Worm (Caenorhabditis elegans) whole organism, L3 larva: ENCODE results near the gene nspg-13.

Source experiments
- aly-2 ChIP-seq: fragments of 150-350 bp; optimal IDR thresholded peaks from 2 replicates; lab custom pipeline; 2014; ENCODE audit warnings: missing biosample characterization, missing genetic modification characterization
- ama-1 ChIP-seq: fragments of 150-350 bp; optimal IDR thresholded peaks from 2 replicates; lab custom pipeline; 2018
- ceh-16 ChIP-seq: sonication (generic microtip); optimal IDR thresholded peaks from 2 replicates; lab custom pipeline; 2017; ENCODE audit warnings: missing biosample characterization, missing genetic modification characterization
- elt-2 ChIP-seq: sonication (generic microtip); optimal IDR thresholded peaks from 2 replicates; lab custom pipeline; 2016; ENCODE audit warnings: missing genetic modification reagents, mild to moderate bottlenecking, missing genetic modification characterization, missing compliant biosample characterization
- fkh-10 ChIP-seq: sonication (generic microtip); optimal IDR thresholded peaks from 2 replicates; lab custom pipeline; 2017; ENCODE audit warnings: missing biosample characterization, missing genetic modification reagents, missing genetic modification characterization
- lin-15B ChIP-seq: fragments of 150-350 bp; optimal IDR thresholded peaks from 2 replicates; lab custom pipeline; 2014; ENCODE audit warnings: missing biosample characterization, missing genetic modification characterization
- lsy-12 ChIP-seq: sonication (generic microtip); optimal IDR thresholded peaks from 2 replicates; lab custom pipeline; 2016; ENCODE audit warnings: mild to moderate bottlenecking, missing genetic modification characterization, missing compliant biosample characterization
- nhr-12 ChIP-seq: fragments of 150-350 bp; optimal IDR thresholded peaks from 2 replicates; lab custom pipeline; 2014; ENCODE audit warnings: missing biosample characterization, missing genetic modification characterization
- nhr-28 ChIP-seq: fragments of 150-350 bp; optimal IDR thresholded peaks from 2 replicates; lab custom pipeline; 2014; ENCODE audit warnings: missing biosample characterization, missing genetic modification characterization
- unc-62 ChIP-seq: fragments of 150-350 bp; sonication (generic microtip); optimal IDR thresholded peaks from 4 replicates; lab custom pipeline; 2014; ENCODE audit warnings: missing biosample characterization, missing genetic modification reagents, missing genetic modification characterization
- zag-1 ChIP-seq: fragments of 150-350 bp; optimal IDR thresholded peaks from 2 replicates; lab custom pipeline; 2014; ENCODE audit warnings: missing biosample characterization, missing genetic modification characterization
- ztf-11 ChIP-seq: fragments of 150-350 bp; optimal IDR thresholded peaks from 2 replicates; lab custom pipeline; 2014; ENCODE audit warnings: missing biosample characterization, missing genetic modification characterization

DNA sequence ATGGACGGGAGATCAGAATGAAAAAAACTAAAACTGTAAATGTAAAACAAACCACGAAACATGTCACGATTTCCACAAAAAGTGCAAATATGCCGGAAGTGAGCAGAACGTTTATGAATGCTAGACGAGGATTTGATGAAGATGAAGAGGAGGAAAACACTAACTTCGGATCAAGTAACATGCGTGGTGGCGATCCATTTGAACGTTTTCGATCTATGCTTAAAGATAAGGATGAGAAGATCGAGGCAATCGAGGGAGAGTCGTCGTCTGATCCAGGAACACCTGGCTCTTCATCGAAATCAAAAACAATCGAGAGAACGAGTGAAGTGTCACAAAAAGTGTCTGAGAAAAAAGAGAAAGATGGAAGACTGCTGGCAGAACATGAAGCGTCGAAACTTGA is 10.4 kb downstream of the nspg-13 start:
- TF ChIP-seq nhr-12 (tag; lab: Kevin White, UChicago) (no peak), elt-2 (tag; lab: Kevin White, UChicago) (no peak), lsy-12 (no peak), ztf-11 (tag; lab: Kevin White, UChicago) (no peak), ama-1 (lab: Kevin White, UChicago) (no peak), unc-62 (GFP tag; lab: Kevin White, UChicago) (no peak), fkh-10 (no peak), zag-1 (no peak), lin-15B (tag; lab: Kevin White, UChicago) (no peak), aly-2 (no peak), ceh-16 (no peak), nhr-28 (tag; lab: Kevin White, UChicago) (no peak)
